Fruit fly (Drosophila melanogaster) whole organism, embryonic: ENCODE results near the gene Polr2D.

Source experiments
- Aef1 ChIP-seq: fragments of 200-800 bp; sonication (Bioruptor generic); IDR thresholded peaks from 3 replicates; pipeline ENCODE4 v1.3.6; 2022; ENCODE audit warnings: missing biosample characterization, missing genetic modification characterization
- CG10274 ChIP-seq: fragments of 200-800 bp; sonication (Bioruptor generic); optimal IDR thresholded peaks from 3 replicates; lab custom pipeline; 2017; ENCODE audit warnings: missing biosample characterization, mild to moderate bottlenecking, missing genetic modification characterization
- CG10366 ChIP-seq: fragments of 200-800 bp; sonication (Bioruptor generic); IDR thresholded peaks from 2 replicates; pipeline ENCODE4 v1.3.6; 2022; ENCODE audit warnings: missing biosample characterization, missing genetic modification characterization
- CG11093 ChIP-seq: fragments of 200-800 bp; sonication (Bioruptor generic); IDR thresholded peaks from 3 replicates; pipeline ENCODE4 v1.3.6; 2022; ENCODE audit warnings: missing biosample characterization, missing genetic modification characterization
- CG11695 ChIP-seq: fragments of 200-800 bp; sonication (Bioruptor generic); IDR thresholded peaks from 3 replicates; pipeline ENCODE4 v1.3.6; 2022; ENCODE audit warnings: missing biosample characterization, missing genetic modification characterization
- CG14050 ChIP-seq: fragments of 200-800 bp; sonication (Bioruptor generic); IDR thresholded peaks from 3 replicates; pipeline ENCODE4 v1.3.6; 2022; ENCODE audit warnings: missing biosample characterization, missing genetic modification characterization
- CG14441 ChIP-seq: fragments of 200-800 bp; sonication (Bioruptor generic); IDR thresholded peaks from 2 replicates; pipeline ENCODE4 v1.3.6; 2022; ENCODE audit warnings: missing biosample characterization, missing genetic modification characterization
- CG15514 ChIP-seq: fragments of 200-800 bp; sonication (Bioruptor generic); optimal IDR thresholded peaks from 3 replicates; lab custom pipeline; 2017; ENCODE audit warnings: missing biosample characterization, missing genetic modification characterization, mild to moderate bottlenecking, moderate library complexity, missing genetic modification reagents
- CG2116 ChIP-seq: fragments of 200-800 bp; sonication (Bioruptor generic); optimal IDR thresholded peaks from 3 replicates; lab custom pipeline; 2018; ENCODE audit warnings: missing biosample characterization, mild to moderate bottlenecking, missing genetic modification characterization
- CG2678 ChIP-seq: fragments of 200-800 bp; sonication (Bioruptor generic); optimal IDR thresholded peaks from 3 replicates; lab custom pipeline; 2019; ENCODE audit warnings: missing biosample characterization, mild to moderate bottlenecking, missing genetic modification characterization, moderate library complexity
- CG3065 ChIP-seq: fragments of 200-800 bp; sonication (Bioruptor generic); optimal IDR thresholded peaks from 2 replicates; lab custom pipeline; 2016; ENCODE audit warnings: missing biosample characterization, missing genetic modification characterization
- CG3995 ChIP-seq: fragments of 200-800 bp; sonication (Bioruptor generic); optimal IDR thresholded peaks from 3 replicates; lab custom pipeline; 2016; ENCODE audit warnings: missing biosample characterization, missing genetic modification characterization
- CG42726 ChIP-seq: fragments of 200-800 bp; sonication (Bioruptor generic); IDR thresholded peaks from 2 replicates; pipeline ENCODE4 v1.3.6; 2022; ENCODE audit warnings: missing biosample characterization, missing genetic modification characterization; ENCODE audit not compliant: partially characterized antibody
- CG4360 ChIP-seq: fragments of 200-800 bp; sonication (Bioruptor generic); IDR thresholded peaks from 2 replicates; pipeline ENCODE4 v1.3.6; 2022; ENCODE audit warnings: missing biosample characterization, missing genetic modification characterization
- CG6813 ChIP-seq: fragments of 200-800 bp; sonication (Bioruptor generic); optimal IDR thresholded peaks from 2 replicates; lab custom pipeline; 2017; ENCODE audit warnings: missing biosample characterization, missing genetic modification characterization, mild to moderate bottlenecking, moderate library complexity, missing genetic modification reagents
- CG9797 ChIP-seq: fragments of 200-800 bp; sonication (Bioruptor generic); optimal IDR thresholded peaks from 3 replicates; lab custom pipeline; 2018; ENCODE audit warnings: missing biosample characterization, mild to moderate bottlenecking, missing genetic modification characterization
- CG9932 ChIP-seq: fragments of 200-800 bp; sonication (Bioruptor generic); IDR thresholded peaks from 2 replicates; pipeline ENCODE4 v1.3.6; 2022; ENCODE audit warnings: missing biosample characterization, missing genetic modification characterization
- Dip3 ChIP-seq: fragments of 200-800 bp; sonication (Bioruptor generic); optimal IDR thresholded peaks from 3 replicates; lab custom pipeline; 2016; ENCODE audit warnings: missing biosample characterization, missing genetic modification characterization
- Dll ChIP-seq: fragments of 200-800 bp; sonication (Bioruptor generic); IDR thresholded peaks from 4 replicates; pipeline ENCODE4 v1.3.6; 2022; ENCODE audit warnings: missing biosample characterization, missing genetic modification characterization; ENCODE audit not compliant: partially characterized antibody
- Dref ChIP-seq: fragments of 200-800 bp; sonication (Bioruptor generic); IDR thresholded peaks from 2 replicates; pipeline ENCODE4 v1.3.6; 2022; ENCODE audit warnings: missing biosample characterization, missing genetic modification characterization
- E2f2 ChIP-seq: fragments of 200-800 bp; sonication (Bioruptor generic); IDR thresholded peaks from 2 replicates; pipeline ENCODE4 v1.3.6; 2022; ENCODE audit warnings: missing biosample characterization, missing genetic modification characterization
- MBD-R2 ChIP-seq: fragments of 200-800 bp; sonication (Bioruptor generic); IDR thresholded peaks from 2 replicates; pipeline ENCODE4 v1.3.6; 2022; ENCODE audit warnings: missing biosample characterization, missing genetic modification characterization
- Max ChIP-seq: fragments of 200-800 bp; sonication (Bioruptor generic); optimal IDR thresholded peaks from 2 replicates; lab custom pipeline; 2016; ENCODE audit warnings: missing biosample characterization, mild to moderate bottlenecking, missing genetic modification characterization
- Opbp ChIP-seq: fragments of 200-800 bp; sonication (Bioruptor generic); IDR thresholded peaks from 3 replicates; pipeline ENCODE4 v1.3.6; 2022; ENCODE audit warnings: missing biosample characterization, missing genetic modification characterization; ENCODE audit not compliant: partially characterized antibody
- Pdp1 ChIP-seq, 2 experiments: fragments of 200-800 bp; sonication (Bioruptor generic); optimal IDR thresholded peaks; 3 replicates each; lab custom pipeline; 2016; ENCODE audit warnings: missing biosample characterization in 2 of 2, missing genetic modification characterization in 2 of 2, mild to moderate bottlenecking in 1 of 2, moderate library complexity in 1 of 2
- Taf1 ChIP-seq: fragments of 200-800 bp; sonication (Bioruptor generic); IDR thresholded peaks from 2 replicates; pipeline ENCODE4 v1.3.6; 2022; ENCODE audit warnings: missing biosample characterization, missing genetic modification characterization
- YL-1 ChIP-seq: fragments of 200-800 bp; sonication (Bioruptor generic); optimal IDR thresholded peaks from 3 replicates; lab custom pipeline; 2017; ENCODE audit warnings: missing biosample characterization, mild to moderate bottlenecking, missing genetic modification characterization
- amos ChIP-seq: fragments of 200-800 bp; sonication (Bioruptor generic); IDR thresholded peaks from 2 replicates; pipeline ENCODE4 v1.3.6; 2022; ENCODE audit warnings: missing biosample characterization, missing genetic modification characterization; ENCODE audit not compliant: partially characterized antibody
- ara ChIP-seq: fragments of 200-800 bp; sonication (Bioruptor generic); IDR thresholded peaks from 2 replicates; pipeline ENCODE4 v1.3.6; 2022; ENCODE audit warnings: missing biosample characterization, missing genetic modification characterization
- bcd ChIP-seq: fragments of 200-800 bp; sonication (Bioruptor generic); optimal IDR thresholded peaks from 2 replicates; lab custom pipeline; 2017; ENCODE audit warnings: missing biosample characterization, mild to moderate bottlenecking, missing genetic modification characterization
- bigmax ChIP-seq: fragments of 200-800 bp; sonication (Bioruptor generic); optimal IDR thresholded peaks from 2 replicates; lab custom pipeline; 2018; ENCODE audit warnings: missing biosample characterization, mild to moderate bottlenecking, missing genetic modification characterization
- caup ChIP-seq: fragments of 200-800 bp; sonication (Bioruptor generic); optimal IDR thresholded peaks from 3 replicates; lab custom pipeline; 2017; ENCODE audit warnings: missing biosample characterization, mild to moderate bottlenecking, missing genetic modification characterization, moderate library complexity; ENCODE audit not compliant: severe bottlenecking
- chn ChIP-seq: fragments of 200-800 bp; sonication (Bioruptor generic); optimal IDR thresholded peaks from 2 replicates; lab custom pipeline; 2016; ENCODE audit warnings: missing biosample characterization, missing genetic modification characterization
- crol ChIP-seq: fragments of 200-800 bp; sonication (Bioruptor generic); IDR thresholded peaks from 2 replicates; pipeline ENCODE4 v1.3.6; 2022; ENCODE audit warnings: missing biosample characterization, missing genetic modification characterization
- fd96Cb ChIP-seq: fragments of 200-800 bp; sonication (Bioruptor generic); optimal IDR thresholded peaks from 2 replicates; lab custom pipeline; 2018; ENCODE audit warnings: missing biosample characterization, mild to moderate bottlenecking, missing genetic modification characterization, moderate library complexity
- ftz-f1 ChIP-seq: fragments of 200-800 bp; sonication (Bioruptor generic); optimal IDR thresholded peaks from 2 replicates; lab custom pipeline; 2016; ENCODE audit warnings: missing biosample characterization, missing genetic modification characterization
- fu2 ChIP-seq: fragments of 200-800 bp; sonication (Bioruptor generic); optimal IDR thresholded peaks from 2 replicates; lab custom pipeline; 2016; ENCODE audit warnings: missing biosample characterization, missing genetic modification characterization
- gcm ChIP-seq: fragments of 200-800 bp; sonication (Bioruptor generic); optimal IDR thresholded peaks from 2 replicates; lab custom pipeline; 2019; ENCODE audit warnings: missing biosample characterization, mild to moderate bottlenecking, missing genetic modification characterization, moderate library complexity
- jing ChIP-seq: fragments of 200-800 bp; sonication (Bioruptor generic); optimal IDR thresholded peaks from 2 replicates; lab custom pipeline; 2018; ENCODE audit warnings: missing biosample characterization, mild to moderate bottlenecking, missing genetic modification characterization
- lola ChIP-seq, 3 experiments: fragments of >200 bp in 2 of 3; fragments of 200-800 bp in 1 of 3; sonication (Bioruptor generic) in 1 of 3; optimal IDR thresholded peaks; 2 replicates each; lab custom pipeline; 2017 to 2019; ENCODE audit warnings: missing biosample characterization in 3 of 3, missing genetic modification characterization in 3 of 3, mild to moderate bottlenecking in 1 of 3, moderate library complexity in 1 of 3
- nerfin-1 ChIP-seq: fragments of 200-800 bp; sonication (Bioruptor generic); optimal IDR thresholded peaks from 3 replicates; lab custom pipeline; 2019; ENCODE audit warnings: missing biosample characterization, mild to moderate bottlenecking, missing genetic modification characterization, moderate library complexity
- nmo ChIP-seq: fragments of 200-800 bp; sonication (Bioruptor generic); optimal IDR thresholded peaks from 2 replicates; lab custom pipeline; 2018; ENCODE audit warnings: missing biosample characterization, mild to moderate bottlenecking, missing genetic modification characterization, moderate library complexity
- repo ChIP-seq: fragments of 200-800 bp; sonication (Bioruptor generic); optimal IDR thresholded peaks from 2 replicates; lab custom pipeline; 2016; ENCODE audit warnings: missing biosample characterization, missing genetic modification characterization
- salm ChIP-seq: fragments of 200-800 bp; sonication (Bioruptor generic); optimal IDR thresholded peaks from 2 replicates; lab custom pipeline; 2018; ENCODE audit warnings: missing biosample characterization, mild to moderate bottlenecking, missing genetic modification characterization
- scrt ChIP-seq: fragments of 200-800 bp; sonication (Bioruptor generic); optimal IDR thresholded peaks from 2 replicates; lab custom pipeline; 2018; ENCODE audit warnings: missing biosample characterization, mild to moderate bottlenecking, missing genetic modification characterization, moderate library complexity
- sisA ChIP-seq: fragments of 200-800 bp; sonication (Bioruptor generic); IDR thresholded peaks from 2 replicates; pipeline ENCODE4 v1.3.6; 2022; ENCODE audit warnings: missing biosample characterization, missing genetic modification characterization
- sug ChIP-seq: fragments of 200-800 bp; optimal IDR thresholded peaks from 2 replicates; lab custom pipeline; 2019; ENCODE audit warnings: missing biosample characterization, mild to moderate bottlenecking, missing genetic modification characterization, moderate library complexity
- tx ChIP-seq: fragments of 200-800 bp; sonication (Bioruptor generic); optimal IDR thresholded peaks from 2 replicates; lab custom pipeline; 2016; ENCODE audit warnings: missing biosample characterization, missing genetic modification characterization
- zfh1 ChIP-seq: fragments of 200-800 bp; sonication (Bioruptor generic); IDR thresholded peaks from 3 replicates; pipeline ENCODE4 v1.3.6; 2022; ENCODE audit warnings: missing biosample characterization, missing genetic modification characterization

The Polr2D gene

dm6 chr3R:18226809-18227157, 28.5 kb downstream of the Polr2D start (continued):
- TF ChIP-seq CG6813, result no peak
- no peak for TF ChIP-seq sisA (GFP tag; lab: Robert Waterston, UW)
- no peak for TF ChIP-seq CG3995
- TF ChIP-seq ftz-f1 (GFP tag; lab: Kevin White, UChicago), result no peak
- no peak for TF ChIP-seq CG14050 (GFP tag; lab: Robert Waterston, UW)
- peak; percentile 18; the same call in 1 of the 2 replicates for TF ChIP-seq Dref (GFP tag; lab: Robert Waterston, UW)
- no peak for TF ChIP-seq jing (GFP tag; lab: Kevin White, UChicago)
- TF ChIP-seq CG11695, result 0 out of 3 replicates have a peak, but pooled peaks have one; percentile 39
- no peak for TF ChIP-seq Max (GFP tag; lab: Kevin White, UChicago)
- no peak for TF ChIP-seq chn (GFP tag; lab: Kevin White, UChicago)
- no peak for TF ChIP-seq fd96Cb
- no peak for TF ChIP-seq CG42726 (GFP tag; lab: Robert Waterston, UW)
- no peak for TF ChIP-seq CG10274 (GFP tag; lab: Kevin White, UChicago)
- no peak for TF ChIP-seq Dip3
- TF ChIP-seq Taf1 (GFP tag; lab: Robert Waterston, UW), result no peak
- TF ChIP-seq CG2678 (tag; lab: Kevin White, UChicago), result no peak
- TF ChIP-seq ara, result 0 out of 2 replicates have a peak, but pooled peaks have one; percentile 25
- no peak for TF ChIP-seq lola (GFP tag; optimal IDR thresholded peaks at IDR 0.05; lab: Kevin White, UChicago)
- TF ChIP-seq fu2 (GFP tag; lab: Kevin White, UChicago), result peak; percentile 20
- TF ChIP-seq tx (GFP tag; lab: Kevin White, UChicago), result no peak
- TF ChIP-seq gcm (GFP tag; lab: Kevin White, UChicago), result peak; percentile 44
- TF ChIP-seq crol (GFP tag; lab: Robert Waterston, UW), result peak; percentile 86
- no peak for TF ChIP-seq salm (tag; lab: Kevin White, UChicago)
- peak; percentile 94 for TF ChIP-seq bigmax
- no peak for TF ChIP-seq Aef1 (GFP tag; lab: Robert Waterston, UW)
- no peak for TF ChIP-seq CG10366
- TF ChIP-seq repo (GFP tag; lab: Kevin White, UChicago), result no peak
- TF ChIP-seq CG14441 (GFP tag; lab: Robert Waterston, UW), result 0 out of 2 replicates have a peak, but pooled peaks have one; percentile 13
- no peak for TF ChIP-seq CG11093 (GFP tag; lab: Robert Waterston, UW)
- TF ChIP-seq nerfin-1 (tag; lab: Kevin White, UChicago), result no peak
- TF ChIP-seq Pdp1 (GFP tag; optimal IDR thresholded peaks at IDR 0.05; lab: Kevin White, UChicago), result peak in 1 of 2 experiments; percentile 24
- no peak for TF ChIP-seq nmo (GFP tag; lab: Kevin White, UChicago)
- no peak for TF ChIP-seq CG3065 (GFP tag; lab: Kevin White, UChicago)
- no peak for TF ChIP-seq CG2116 (GFP tag; lab: Kevin White, UChicago)

dm6 chr3R:18226043-18226808, 29.1 kb downstream of the Polr2D start, which contains the start of the genes CG7168 and Mdh2:
CG7168 (minus strand) TSS chr3R:18226082.
Mdh2 (plus strand) TSS chr3R:18226396.
- TF ChIP-seq Opbp (GFP tag; lab: Robert Waterston, UW) (peak; percentile 87; the same call in 2 of the 3 replicates), CG9797 (GFP tag; lab: Kevin White, UChicago) (peak; percentile 30), YL-1 (GFP tag; lab: Kevin White, UChicago) (peak; percentile 0), amos (GFP tag; lab: Robert Waterston, UW) (peak; percentile 79), crol (GFP tag; lab: Robert Waterston, UW) (peak; percentile 35; the same call in 1 of the 2 replicates), Dll (GFP tag; lab: Robert Waterston, UW) (peak; percentile 88), E2f2 (GFP tag; lab: Robert Waterston, UW) (peak; percentile 80), MBD-R2 (GFP tag; lab: Robert Waterston, UW) (peak; percentile 79), sug (tag; lab: Kevin White, UChicago) (peak; percentile 25), CG9932 (GFP tag; lab: Robert Waterston, UW) (no peak), zfh1 (0 out of 3 replicates have a peak, but pooled peaks have one; percentile 17), bcd (GFP tag; lab: Kevin White, UChicago) (peak; percentile 16), caup (GFP tag; lab: Kevin White, UChicago) (peak; percentile 9), scrt (GFP tag; lab: Kevin White, UChicago) (peak; percentile 51), CG15514 (peak; percentile 43), CG4360 (GFP tag; lab: Robert Waterston, UW) (peak; percentile 92)
